Worm (Caenorhabditis elegans) whole organism, L4 larva: Measurements from ENCODE around the gene pals-22.

Experiments used
- F10B5.3 ChIP-seq: sonication (generic microtip); optimal IDR thresholded peaks from 2 replicates; lab custom pipeline; 2016; ENCODE audit warnings: mild to moderate bottlenecking, missing genetic modification characterization, missing compliant biosample characterization
- F26F4.8 ChIP-seq: fragments of 200-800 bp; sonication (Bioruptor generic); conservative IDR thresholded peaks from 2 replicates; pipeline ENCODE4 v1.3.6; 2022; ENCODE audit warnings: missing genetic modification characterization, missing compliant biosample characterization
- F37D6.2 ChIP-seq: sonication (generic microtip); optimal IDR thresholded peaks from 2 replicates; lab custom pipeline; 2016; ENCODE audit warnings: mild to moderate bottlenecking, missing genetic modification characterization, missing compliant biosample characterization
- F44E2.7 ChIP-seq: fragments of 200-800 bp; sonication (Bioruptor generic); IDR thresholded peaks from 2 replicates; pipeline ENCODE4 v2.1.2; 2022; ENCODE audit warnings: missing genetic modification characterization, missing compliant biosample characterization
- R02D3.7 ChIP-seq: fragments of 150-350 bp; sonication (generic microtip); optimal IDR thresholded peaks from 3 replicates; lab custom pipeline; 2014; ENCODE audit warnings: missing biosample characterization, missing genetic modification characterization
- T20F7.1 ChIP-seq: fragments of 200-800 bp; sonication (Bioruptor generic); optimal IDR thresholded peaks from 2 replicates; lab custom pipeline; 2018; ENCODE audit warnings: mild to moderate bottlenecking, missing genetic modification characterization, missing compliant biosample characterization
- Y105C5A.15 ChIP-seq: fragments of 200-800 bp; sonication (Bioruptor generic); IDR thresholded peaks from 2 replicates; pipeline ENCODE4 v1.3.6; 2022; ENCODE audit warnings: missing genetic modification characterization, missing compliant biosample characterization
- aha-1 ChIP-seq: fragments of 150-350 bp; peaks from one replicate; lab custom pipeline; 2014; ENCODE audit warnings: missing biosample characterization, missing genetic modification characterization
- aly-2 ChIP-seq: sonication (generic microtip); optimal IDR thresholded peaks from 2 replicates; lab custom pipeline; 2018; ENCODE audit warnings: missing biosample characterization, missing genetic modification characterization
- arid-1 ChIP-seq: fragments of 200-800 bp; sonication (Bioruptor generic); conservative IDR thresholded peaks from 2 replicates; pipeline ENCODE4 v1.3.6; 2022; ENCODE audit warnings: missing genetic modification reagents, missing genetic modification characterization, missing compliant biosample characterization
- attf-4 ChIP-seq: sonication (generic microtip); optimal IDR thresholded peaks from 3 replicates; lab custom pipeline; 2017; ENCODE audit warnings: missing biosample characterization, missing genetic modification characterization
- ceh-20 ChIP-seq: fragments of 200-800 bp; sonication (Bioruptor generic); IDR thresholded peaks from 2 replicates; pipeline ENCODE4 v1.3.6; 2022; ENCODE audit warnings: missing genetic modification reagents, missing genetic modification characterization, missing compliant biosample characterization
- ceh-44 ChIP-seq: fragments of 200-800 bp; sonication (Bioruptor generic); IDR thresholded peaks from 2 replicates; pipeline ENCODE4 v1.3.6; 2022; ENCODE audit warnings: missing genetic modification reagents, missing genetic modification characterization, missing compliant biosample characterization
- ceh-62 ChIP-seq: sonication (generic microtip); optimal IDR thresholded peaks from 2 replicates; lab custom pipeline; 2017; ENCODE audit warnings: missing biosample characterization, missing genetic modification characterization
- ctbp-1 ChIP-seq: fragments of 200-800 bp; sonication (Bioruptor generic); IDR thresholded peaks from 2 replicates; pipeline ENCODE4 v1.3.6; 2022; ENCODE audit warnings: missing genetic modification reagents, missing genetic modification characterization, missing compliant biosample characterization
- daf-16 ChIP-seq, 3 experiments: sonication (generic microtip); optimal IDR thresholded peaks; 2 replicates each; lab custom pipeline; 2016 to 2017; ENCODE audit warnings: missing genetic modification characterization in 3 of 3, missing genetic modification reagents in 3 of 3, mild to moderate bottlenecking in 2 of 3, missing compliant biosample characterization in 2 of 3, missing biosample characterization in 1 of 3, moderate library complexity in 1 of 3
- daf-19 ChIP-seq: fragments of 200-800 bp; sonication (Bioruptor generic); conservative IDR thresholded peaks from 2 replicates; pipeline ENCODE4 v1.3.6; 2022; ENCODE audit warnings: missing genetic modification characterization, missing compliant biosample characterization
- daf-8 ChIP-seq: fragments of 200-800 bp; sonication (Bioruptor generic); IDR thresholded peaks from 2 replicates; pipeline ENCODE4 v1.3.6; 2022; ENCODE audit warnings: missing genetic modification characterization, missing compliant biosample characterization
- dmd-6 ChIP-seq: fragments of 200-800 bp; sonication (Bioruptor generic); IDR thresholded peaks from 2 replicates; pipeline ENCODE4 v1.3.6; 2022; ENCODE audit warnings: missing genetic modification reagents, missing genetic modification characterization, missing compliant biosample characterization
- dmd-8 ChIP-seq: fragments of 200-800 bp; sonication (Bioruptor generic); IDR thresholded peaks from 2 replicates; pipeline ENCODE4 v1.3.6; 2022; ENCODE audit warnings: missing genetic modification characterization, missing compliant biosample characterization
- dve-1 ChIP-seq: sonication (generic microtip); optimal IDR thresholded peaks from 2 replicates; lab custom pipeline; 2017; ENCODE audit warnings: antibody characterized with exemption, mild to moderate bottlenecking, missing genetic modification characterization, missing compliant biosample characterization; ENCODE audit not compliant: insufficient read depth
- egl-27 ChIP-seq: sonication (generic microtip); optimal IDR thresholded peaks from 3 replicates; lab custom pipeline; 2017; ENCODE audit warnings: missing biosample characterization, missing genetic modification reagents, missing genetic modification characterization
- egl-43 ChIP-seq: fragments of 200-800 bp; sonication (Bioruptor generic); IDR thresholded peaks from 2 replicates; pipeline ENCODE4 v1.3.6; 2022; ENCODE audit warnings: missing genetic modification reagents, missing genetic modification characterization, missing compliant biosample characterization
- hif-1 ChIP-seq, 2 experiments: sonication (generic microtip); optimal IDR thresholded peaks; 2 replicates each; lab custom pipeline; 2016 to 2017; ENCODE audit warnings: missing compliant biosample characterization in 2 of 2, missing genetic modification characterization in 2 of 2, missing genetic modification reagents in 2 of 2, missing genotype in 2 of 2, mild to moderate bottlenecking in 1 of 2
- hmg-1.1 ChIP-seq: fragments of 200-800 bp; sonication (Bioruptor generic); IDR thresholded peaks from 2 replicates; pipeline ENCODE4 v1.3.6; 2022; ENCODE audit warnings: missing genetic modification reagents, missing genetic modification characterization, missing compliant biosample characterization
- jun-1 ChIP-seq: fragments of 150-350 bp; optimal IDR thresholded peaks from 2 replicates; lab custom pipeline; 2014; ENCODE audit warnings: missing biosample characterization, missing genetic modification reagents, missing genetic modification characterization
- lin-38 ChIP-seq: fragments of 200-800 bp; sonication (Bioruptor generic); IDR thresholded peaks from 2 replicates; pipeline ENCODE4 v1.3.6; 2022; ENCODE audit warnings: missing genetic modification reagents, missing genetic modification characterization, missing compliant biosample characterization
- lir-3 ChIP-seq: sonication (generic microtip); optimal IDR thresholded peaks from 2 replicates; lab custom pipeline; 2016; ENCODE audit warnings: mild to moderate bottlenecking, missing genetic modification characterization, missing compliant biosample characterization
- madf-5 ChIP-seq, 2 experiments: fragments of 200-800 bp; sonication (Bioruptor generic); IDR thresholded peaks; 2 replicates each; pipeline ENCODE4 v1.3.6; 2022; ENCODE audit warnings: missing compliant biosample characterization in 2 of 2, missing genetic modification characterization in 2 of 2
- mdt-29 ChIP-seq: fragments of 200-800 bp; sonication (Bioruptor generic); IDR thresholded peaks from 2 replicates; pipeline ENCODE4 v1.3.6; 2022; ENCODE audit warnings: missing genetic modification reagents, missing genetic modification characterization, missing compliant biosample characterization
- mxl-3 ChIP-seq: fragments of 200-800 bp; sonication (Bioruptor generic); optimal IDR thresholded peaks from 2 replicates; lab custom pipeline; 2018; ENCODE audit warnings: mild to moderate bottlenecking, missing genetic modification characterization, missing compliant biosample characterization
- nhr-11 ChIP-seq: fragments of 150-350 bp; optimal IDR thresholded peaks from 2 replicates; lab custom pipeline; 2014; ENCODE audit warnings: missing biosample characterization, missing genetic modification characterization
- nhr-237 ChIP-seq: sonication (generic microtip); optimal IDR thresholded peaks from 2 replicates; lab custom pipeline; 2017; ENCODE audit warnings: missing biosample characterization, missing genetic modification characterization
- nhr-41 ChIP-seq: fragments of 200-800 bp; sonication (Bioruptor generic); IDR thresholded peaks from 2 replicates; pipeline ENCODE4 v1.3.6; 2022; ENCODE audit warnings: missing genetic modification reagents, missing genetic modification characterization, missing compliant biosample characterization
- nhr-42 ChIP-seq: fragments of 200-800 bp; sonication (Bioruptor generic); IDR thresholded peaks from 2 replicates; pipeline ENCODE4 v1.3.6; 2022; ENCODE audit warnings: missing genetic modification characterization, missing compliant biosample characterization
- nhr-77 ChIP-seq: fragments of 150-350 bp; optimal IDR thresholded peaks from 2 replicates; lab custom pipeline; 2014; ENCODE audit warnings: missing biosample characterization, missing genetic modification characterization
- pqm-1 ChIP-seq: sonication (generic microtip); optimal IDR thresholded peaks from 2 replicates; lab custom pipeline; 2017; ENCODE audit warnings: missing biosample characterization, missing genetic modification characterization
- set-16 ChIP-seq: fragments of 200-800 bp; sonication (Bioruptor generic); IDR thresholded peaks from 2 replicates; pipeline ENCODE4 v1.3.6; 2022; ENCODE audit warnings: missing genetic modification reagents, missing genetic modification characterization, missing compliant biosample characterization
- skn-1 ChIP-seq: fragments of 150-350 bp; optimal IDR thresholded peaks from 2 replicates; lab custom pipeline; 2014; ENCODE audit warnings: missing biosample characterization, missing genetic modification characterization
- snpc-1.2 ChIP-seq: fragments of 200-800 bp; sonication (Bioruptor generic); IDR thresholded peaks from 2 replicates; pipeline ENCODE4 v1.3.6; 2022; ENCODE audit warnings: missing genetic modification reagents, missing genetic modification characterization, missing compliant biosample characterization
- tag-97 ChIP-seq: fragments of 200-800 bp; sonication (Bioruptor generic); IDR thresholded peaks from 2 replicates; pipeline ENCODE4 v1.3.6; 2022; ENCODE audit warnings: missing genetic modification characterization, missing compliant biosample characterization
- unc-62 ChIP-seq, 3 experiments: fragments of 150-350 bp in 1 of 3; sonication (generic microtip); optimal IDR thresholded peaks in 2 of 3; peaks in 1 of 3; 1 replicate in 1 of 3; 2 replicates in 2 of 3; lab custom pipeline; 2014 to 2017; ENCODE audit warnings: missing biosample characterization in 3 of 3, missing genetic modification characterization in 3 of 3, missing genetic modification reagents in 3 of 3, missing genotype in 1 of 3
- vab-7 ChIP-seq: fragments of 200-800 bp; sonication (Bioruptor generic); IDR thresholded peaks from 2 replicates; pipeline ENCODE4 v1.3.6; 2022; ENCODE audit warnings: missing genetic modification reagents, missing genetic modification characterization, missing compliant biosample characterization
- zfp-3 ChIP-seq: fragments of 200-800 bp; sonication (Bioruptor generic); conservative IDR thresholded peaks from 2 replicates; pipeline ENCODE4 v1.3.6; 2022; ENCODE audit warnings: missing genetic modification reagents, missing genetic modification characterization, missing compliant biosample characterization
- zip-11 ChIP-seq: fragments of 200-800 bp; sonication (Bioruptor generic); IDR thresholded peaks from 2 replicates; pipeline ENCODE4 v1.3.6; 2022; ENCODE audit warnings: missing genetic modification characterization, missing compliant biosample characterization
- zip-2 ChIP-seq: fragments of 150-350 bp; optimal IDR thresholded peaks from 2 replicates; lab custom pipeline; 2014; ENCODE audit warnings: missing biosample characterization, missing genetic modification characterization
- ztf-7 ChIP-seq: fragments of 150-350 bp; optimal IDR thresholded peaks from 2 replicates; lab custom pipeline; 2014; ENCODE audit warnings: missing biosample characterization, missing genetic modification characterization

Gene pals-22

DNA sequence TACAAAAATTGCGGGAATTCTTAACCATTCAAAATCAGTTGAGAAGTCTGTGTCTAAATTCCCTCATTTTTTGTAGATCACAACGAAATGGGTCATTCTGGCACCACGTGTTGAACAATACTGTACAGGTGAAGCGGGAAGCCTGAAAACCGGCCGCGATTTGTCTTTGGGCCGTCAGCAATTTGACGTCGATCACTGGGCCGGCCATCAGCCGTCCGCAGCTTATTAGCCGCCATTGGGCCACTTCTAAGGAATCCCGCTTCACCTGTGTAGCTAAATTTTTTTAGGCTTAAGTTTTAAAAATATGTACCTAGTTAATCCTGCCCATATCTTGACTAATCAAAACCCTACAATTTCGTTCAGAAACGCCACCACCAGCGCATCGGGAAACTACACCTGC is 27.4 kb downstream of the pals-22 start:
- no peak for TF ChIP-seq T20F7.1 (GFP tag; lab: Kevin White, UChicago)
- TF ChIP-seq jun-1 (tag; lab: Kevin White, UChicago) = no peak
- no peak for TF ChIP-seq hmg-1.1
- no peak for TF ChIP-seq pqm-1
- TF ChIP-seq set-16 (GFP tag; lab: Robert Waterston, UW) = peak; percentile 26; the same call in 1 of the 2 replicates
- peak in 1 of 2 experiments; percentile 75 for TF ChIP-seq unc-62 (GFP tag; optimal IDR thresholded peaks at IDR 0.05 in 1 of 2; lab: Kevin White, UChicago)
- no peak for TF ChIP-seq unc-62 (tag; optimal IDR thresholded peaks at IDR 0.05; lab: Kevin White, UChicago)
- no peak for TF ChIP-seq vab-7 (GFP tag; lab: Robert Waterston, UW)
- no peak for TF ChIP-seq zip-11 (GFP tag; lab: Robert Waterston, UW)
- no peak for TF ChIP-seq ctbp-1 (GFP tag; lab: Robert Waterston, UW)
- TF ChIP-seq zip-2 (tag; lab: Kevin White, UChicago) = no peak
- TF ChIP-seq F26F4.8 (GFP tag; lab: Robert Waterston, UW) = no peak
- no peak for TF ChIP-seq dve-1 (tag; lab: Kevin White, UChicago)
- TF ChIP-seq F10B5.3 (tag; lab: Kevin White, UChicago) = no peak
- TF ChIP-seq nhr-42 = no peak
- no peak for TF ChIP-seq nhr-11
- no peak for TF ChIP-seq ceh-20 (GFP tag; lab: Robert Waterston, UW)
- no peak for TF ChIP-seq dmd-6 (GFP tag; lab: Robert Waterston, UW)
- peak; percentile 10; the same call in 1 of the 2 replicates for TF ChIP-seq dmd-8 (GFP tag; lab: Robert Waterston, UW)
- TF ChIP-seq attf-4 = no peak
- no peak for TF ChIP-seq ztf-7
- TF ChIP-seq ceh-44 (GFP tag; lab: Robert Waterston, UW) = no peak
- no peak for TF ChIP-seq hif-1 (tag; optimal IDR thresholded peaks at IDR 0.05; lab: Kevin White, UChicago)
- no peak for TF ChIP-seq lir-3 (tag; lab: Kevin White, UChicago)
- TF ChIP-seq egl-27 (tag; lab: Kevin White, UChicago) = no peak
- no peak for TF ChIP-seq aly-2 (tag; lab: Kevin White, UChicago)
- no peak for TF ChIP-seq daf-19 (GFP tag; lab: Robert Waterston, UW)
- no peak for TF ChIP-seq zfp-3 (GFP tag; lab: Robert Waterston, UW)
- no peak for TF ChIP-seq tag-97
- no peak for TF ChIP-seq nhr-237 (tag; lab: Kevin White, UChicago)
- no peak for TF ChIP-seq R02D3.7 (tag; lab: Kevin White, UChicago)
- no peak for TF ChIP-seq F37D6.2 (tag; lab: Kevin White, UChicago)
- no peak for TF ChIP-seq snpc-1.2
- no peak for TF ChIP-seq daf-16 (GFP tag; optimal IDR thresholded peaks at IDR 0.05; lab: Kevin White, UChicago)
- TF ChIP-seq daf-16 (tag; optimal IDR thresholded peaks at IDR 0.05; lab: Kevin White, UChicago) = no peak
- peak; percentile 40; the same call in 1 of the 2 replicates for TF ChIP-seq egl-43
- TF ChIP-seq lin-38 (GFP tag; lab: Robert Waterston, UW) = no peak
- no peak for TF ChIP-seq nhr-77 (tag; lab: Kevin White, UChicago)
- no peak for TF ChIP-seq nhr-41 (GFP tag; lab: Robert Waterston, UW)
- TF ChIP-seq mxl-3 (GFP tag; lab: Kevin White, UChicago) = no peak
- TF ChIP-seq aha-1 (tag; lab: Kevin White, UChicago) = peak; percentile 95
- TF ChIP-seq madf-5 (GFP tag; IDR thresholded peaks at IDR 0.05; lab: Robert Waterston, UW) = 0 out of 4 replicates have a peak, but pooled peaks of 1 of the 2 experiments have one; percentile 35
- TF ChIP-seq mdt-29 = no peak
- TF ChIP-seq ceh-62 (tag; lab: Kevin White, UChicago) = no peak
- no peak for TF ChIP-seq arid-1 (GFP tag; lab: Robert Waterston, UW)
- TF ChIP-seq skn-1 (tag; lab: Kevin White, UChicago) = no peak
- 0 out of 2 replicates have a peak, but pooled peaks have one; percentile 9 for TF ChIP-seq daf-8
- no peak for TF ChIP-seq Y105C5A.15 (GFP tag; lab: Robert Waterston, UW)
- TF ChIP-seq F44E2.7 (GFP tag; lab: Robert Waterston, UW) = no peak
